Worm (Caenorhabditis elegans) whole organism, L1 larva: Measurements from ENCODE around the gene srd-1.

Experiments
- blmp-1 ChIP-seq: fragments of 150-350 bp; optimal IDR thresholded peaks from 2 replicates; lab custom pipeline; 2014; ENCODE audit warnings: missing biosample characterization, missing genetic modification characterization
- dsc-1 ChIP-seq: sonication (generic microtip); optimal IDR thresholded peaks from 2 replicates; lab custom pipeline; 2016; ENCODE audit warnings: mild to moderate bottlenecking, missing genetic modification characterization, missing compliant biosample characterization
- efl-1 ChIP-seq, 4 experiments: fragments of 150-350 bp; optimal IDR thresholded peaks in 3 of 4; peaks in 1 of 4; 1 replicate in 1 of 4; 2 replicates in 3 of 4; lab custom pipeline; 2014; ENCODE audit warnings: missing biosample characterization in 2 of 4, missing genetic modification characterization in 2 of 4, missing genetic modification reagents in 2 of 4
- egl-27 ChIP-seq, 2 experiments: fragments of 150-350 bp in 1 of 2; sonication (generic microtip); optimal IDR thresholded peaks; 3 replicates each; lab custom pipeline; 2017 to 2018; ENCODE audit warnings: missing biosample characterization in 2 of 2, missing genetic modification characterization in 2 of 2, missing genetic modification reagents in 2 of 2
- irx-1 ChIP-seq: sonication (generic microtip); optimal IDR thresholded peaks from 2 replicates; lab custom pipeline; 2016; ENCODE audit warnings: missing genetic modification characterization, missing compliant biosample characterization
- lsy-2 ChIP-seq, 2 experiments: fragments of 150-350 bp; optimal IDR thresholded peaks; 2 replicates each; lab custom pipeline; 2014; ENCODE audit warnings: missing biosample characterization in 2 of 2, missing genetic modification characterization in 2 of 2
- nhr-11 ChIP-seq: fragments of 150-350 bp; optimal IDR thresholded peaks from 2 replicates; lab custom pipeline; 2014; ENCODE audit warnings: missing biosample characterization, missing genetic modification characterization
- nhr-237 ChIP-seq: fragments of 150-350 bp; optimal IDR thresholded peaks from 2 replicates; lab custom pipeline; 2014; ENCODE audit warnings: missing biosample characterization, missing genetic modification characterization
- nhr-28 ChIP-seq: fragments of 150-350 bp; optimal IDR thresholded peaks from 2 replicates; lab custom pipeline; 2014; ENCODE audit warnings: missing biosample characterization, missing genetic modification characterization
- nhr-76 ChIP-seq: sonication (generic microtip); optimal IDR thresholded peaks from 2 replicates; lab custom pipeline; 2017; ENCODE audit warnings: missing biosample characterization, missing genetic modification characterization
- pqm-1 ChIP-seq: sonication (generic microtip); optimal IDR thresholded peaks from 3 replicates; lab custom pipeline; 2017; ENCODE audit warnings: missing biosample characterization, missing genetic modification characterization
- sox-4 ChIP-seq: sonication (generic microtip); optimal IDR thresholded peaks from 2 replicates; lab custom pipeline; 2016; ENCODE audit warnings: missing genetic modification characterization, missing compliant biosample characterization
- unc-62 ChIP-seq: fragments of 150-350 bp; optimal IDR thresholded peaks from 2 replicates; lab custom pipeline; 2014; ENCODE audit warnings: missing biosample characterization, missing genetic modification reagents, missing genetic modification characterization

ce11 chrII:10139177-10139640 lies 43.3 kb downstream of the srd-1 start, which contains the start of gene asah-2:
- TF ChIP-seq unc-62 (GFP tag; lab: Kevin White, UChicago) (no peak), efl-1 (optimal IDR thresholded peaks at IDR 0.05; lab: Kevin White, UChicago) (no peak), efl-1 (GFP tag; optimal IDR thresholded peaks at IDR 0.05 in 1 of 2; lab: Kevin White, UChicago) (no peak), nhr-76 (tag; lab: Kevin White, UChicago) (no peak), dsc-1 (tag; lab: Kevin White, UChicago) (no peak), nhr-28 (tag; lab: Kevin White, UChicago) (no peak), lsy-2 (tag; optimal IDR thresholded peaks at IDR 0.05; lab: Kevin White, UChicago) (no peak), pqm-1 (tag; lab: Kevin White, UChicago) (no peak), egl-27 (tag; optimal IDR thresholded peaks at IDR 0.05; lab: Kevin White, UChicago) (no peak), sox-4 (no peak), irx-1 (no peak), nhr-11 (tag; lab: Kevin White, UChicago) (no peak), nhr-237 (no peak), blmp-1 (no peak)
